Worm (Caenorhabditis elegans) whole organism, L2 larva: ENCODE data around the gene C26H9A.4.

Experiments
- F13H6.1 ChIP-seq: sonication (generic microtip); optimal IDR thresholded peaks from 2 replicates; lab custom pipeline; 2016; ENCODE audit warnings: missing genetic modification characterization, missing compliant biosample characterization
- R02D3.7 ChIP-seq: fragments of 150-350 bp; optimal IDR thresholded peaks from 2 replicates; lab custom pipeline; 2014; ENCODE audit warnings: missing biosample characterization, missing genetic modification characterization
- ZK546.5 ChIP-seq: sonication (generic microtip); optimal IDR thresholded peaks from 2 replicates; lab custom pipeline; 2017; ENCODE audit warnings: missing biosample characterization, missing genetic modification characterization
- alr-1 ChIP-seq: fragments of 150-350 bp; optimal IDR thresholded peaks from 2 replicates; lab custom pipeline; 2014; ENCODE audit warnings: missing biosample characterization, missing genetic modification characterization
- aly-2 ChIP-seq: fragments of 150-350 bp; optimal IDR thresholded peaks from 2 replicates; lab custom pipeline; 2014; ENCODE audit warnings: missing biosample characterization, missing genetic modification characterization
- ama-1 ChIP-seq: fragments of 150-350 bp; optimal IDR thresholded peaks from 2 replicates; lab custom pipeline; 2018; ENCODE audit warnings: inconsistent platforms
- blmp-1 ChIP-seq: sonication (generic microtip); optimal IDR thresholded peaks from 2 replicates; lab custom pipeline; 2017; ENCODE audit warnings: missing genetic modification characterization, mild to moderate bottlenecking, missing compliant biosample characterization, antibody characterized with exemption, moderate library complexity; ENCODE audit not compliant: insufficient read depth
- ceh-82 ChIP-seq: fragments of 150-350 bp; optimal IDR thresholded peaks from 2 replicates; lab custom pipeline; 2014; ENCODE audit warnings: missing biosample characterization, missing genetic modification characterization
- crh-2 ChIP-seq: sonication (generic microtip); optimal IDR thresholded peaks from 2 replicates; lab custom pipeline; 2017; ENCODE audit warnings: missing biosample characterization, missing genetic modification characterization
- dmd-4 ChIP-seq: sonication (generic microtip); optimal IDR thresholded peaks from 2 replicates; lab custom pipeline; 2017; ENCODE audit warnings: missing biosample characterization, missing genetic modification characterization
- egl-27 ChIP-seq: sonication (generic microtip); optimal IDR thresholded peaks from 3 replicates; lab custom pipeline; 2017; ENCODE audit warnings: missing biosample characterization, missing genetic modification reagents, missing genetic modification characterization
- elt-1 ChIP-seq: fragments of 150-350 bp; optimal IDR thresholded peaks from 2 replicates; lab custom pipeline; 2014; ENCODE audit warnings: missing biosample characterization, missing genetic modification characterization
- fos-1 ChIP-seq: fragments of 150-350 bp; optimal IDR thresholded peaks from 2 replicates; lab custom pipeline; 2014; ENCODE audit warnings: missing biosample characterization, missing genetic modification characterization
- gmeb-1 ChIP-seq: fragments of 150-350 bp; optimal IDR thresholded peaks from 2 replicates; lab custom pipeline; 2014; ENCODE audit warnings: missing biosample characterization, missing genetic modification characterization
- lin-11 ChIP-seq: fragments of 150-350 bp; sonication (generic microtip); optimal IDR thresholded peaks from 2 replicates; lab custom pipeline; 2014; ENCODE audit warnings: missing biosample characterization, missing genetic modification characterization, inconsistent platforms, mixed read lengths
- mab-5 ChIP-seq: fragments of 150-350 bp; optimal IDR thresholded peaks from 2 replicates; lab custom pipeline; 2014; ENCODE audit warnings: missing biosample characterization, missing genetic modification characterization
- mbf-1 ChIP-seq: sonication (generic microtip); optimal IDR thresholded peaks from 2 replicates; lab custom pipeline; 2017; ENCODE audit warnings: missing biosample characterization, missing genetic modification characterization
- mdl-1 ChIP-seq, 2 experiments: fragments of 150-350 bp in 1 of 2; sonication (generic microtip) in 1 of 2; optimal IDR thresholded peaks; 2 replicates each; lab custom pipeline; 2017; ENCODE audit warnings: missing biosample characterization in 2 of 2, missing genetic modification characterization in 2 of 2
- nhr-10 ChIP-seq: sonication (generic microtip); optimal IDR thresholded peaks from 2 replicates; lab custom pipeline; 2017; ENCODE audit warnings: missing biosample characterization, missing genetic modification characterization
- nhr-11 ChIP-seq: fragments of 150-350 bp; optimal IDR thresholded peaks from 2 replicates; lab custom pipeline; 2014; ENCODE audit warnings: missing biosample characterization, missing genetic modification characterization
- nhr-12 ChIP-seq: fragments of 150-350 bp; optimal IDR thresholded peaks from 2 replicates; lab custom pipeline; 2014; ENCODE audit warnings: missing biosample characterization, missing genetic modification characterization
- nhr-129 ChIP-seq: fragments of 150-350 bp; optimal IDR thresholded peaks from 2 replicates; lab custom pipeline; 2014; ENCODE audit warnings: missing biosample characterization, missing genetic modification characterization
- nhr-21 ChIP-seq: fragments of 150-350 bp; optimal IDR thresholded peaks from 2 replicates; lab custom pipeline; 2014; ENCODE audit warnings: missing biosample characterization, missing genetic modification characterization
- nhr-23 ChIP-seq: fragments of 150-350 bp; optimal IDR thresholded peaks from 2 replicates; lab custom pipeline; 2014; ENCODE audit warnings: missing biosample characterization, missing genetic modification reagents, missing genetic modification characterization
- nhr-237 ChIP-seq: fragments of 150-350 bp; optimal IDR thresholded peaks from 2 replicates; lab custom pipeline; 2014; ENCODE audit warnings: missing biosample characterization, missing genetic modification characterization
- peb-1 ChIP-seq: fragments of 150-350 bp; optimal IDR thresholded peaks from 2 replicates; lab custom pipeline; 2014; ENCODE audit warnings: missing biosample characterization, missing genetic modification characterization
- sem-4 ChIP-seq: fragments of 150-350 bp; optimal IDR thresholded peaks from 2 replicates; lab custom pipeline; 2014; ENCODE audit warnings: missing biosample characterization, missing genetic modification reagents, missing genetic modification characterization
- skn-1 ChIP-seq: sonication (generic microtip); optimal IDR thresholded peaks from 2 replicates; lab custom pipeline; 2017; ENCODE audit warnings: missing biosample characterization, missing genetic modification characterization
- sma-3 ChIP-seq: sonication (generic microtip); optimal IDR thresholded peaks from 2 replicates; lab custom pipeline; 2016; ENCODE audit warnings: missing genetic modification reagents, missing genetic modification characterization, missing compliant biosample characterization
- sma-9 ChIP-seq, 2 experiments: fragments of 150-350 bp in 1 of 2; sonication (generic microtip) in 1 of 2; optimal IDR thresholded peaks; 2 replicates each; lab custom pipeline; 2014 to 2016; ENCODE audit warnings: missing genetic modification characterization in 2 of 2, mild to moderate bottlenecking in 1 of 2, missing biosample characterization in 1 of 2, missing compliant biosample characterization in 1 of 2, missing genetic modification reagents in 1 of 2, moderate library complexity in 1 of 2
- snpc-4 ChIP-seq: fragments of 150-350 bp; optimal IDR thresholded peaks from 2 replicates; lab custom pipeline; 2014; ENCODE audit warnings: missing biosample characterization, missing genetic modification characterization
- unc-39 ChIP-seq: fragments of 150-350 bp; optimal IDR thresholded peaks from 2 replicates; lab custom pipeline; 2014; ENCODE audit warnings: missing biosample characterization, missing genetic modification characterization
- unc-55 ChIP-seq: fragments of 150-350 bp; sonication (generic microtip); optimal IDR thresholded peaks from 3 replicates; lab custom pipeline; 2014; ENCODE audit warnings: missing biosample characterization, missing genetic modification reagents, missing genetic modification characterization
- zag-1 ChIP-seq: fragments of 150-350 bp; optimal IDR thresholded peaks from 2 replicates; lab custom pipeline; 2014; ENCODE audit warnings: missing biosample characterization, missing genetic modification characterization
- ztf-1 ChIP-seq: fragments of 200-800 bp; sonication (Bioruptor generic); conservative IDR thresholded peaks from 2 replicates; pipeline ENCODE4 v1.3.6; 2022; ENCODE audit warnings: missing genetic modification characterization, missing compliant biosample characterization
- ztf-11 ChIP-seq: sonication (generic microtip); optimal IDR thresholded peaks from 2 replicates; lab custom pipeline; 2017; ENCODE audit warnings: missing biosample characterization, missing genetic modification characterization
- ztf-4 ChIP-seq: fragments of 150-350 bp; optimal IDR thresholded peaks from 2 replicates; lab custom pipeline; 2014; ENCODE audit warnings: missing biosample characterization, missing genetic modification characterization

The C26H9A.4 gene

ce11 chrIV:12685827-12686226 is 32.6 kb downstream of the C26H9A.4 start:
- TF ChIP-seq sem-4 (tag; lab: Kevin White, UChicago) (no peak), dmd-4 (no peak), aly-2 (tag; lab: Kevin White, UChicago) (no peak), egl-27 (tag; lab: Kevin White, UChicago) (no peak), peb-1 (tag; lab: Kevin White, UChicago) (no peak), nhr-10 (tag; lab: Kevin White, UChicago) (no peak), nhr-237 (tag; lab: Kevin White, UChicago) (no peak), alr-1 (no peak), crh-2 (tag; lab: Kevin White, UChicago) (no peak), unc-55 (GFP tag; lab: Kevin White, UChicago) (no peak), mbf-1 (no peak), sma-3 (GFP tag; lab: Kevin White, UChicago) (no peak)

- TF ChIP-seq sma-3 (GFP tag; lab: Kevin White, UChicago) (no peak), zag-1 (tag; lab: Kevin White, UChicago) (no peak), ztf-11 (no peak), ceh-82 (no peak), unc-55 (GFP tag; lab: Kevin White, UChicago) (no peak), snpc-4 (tag; lab: Kevin White, UChicago) (no peak), blmp-1 (tag; lab: Kevin White, UChicago) (no peak), nhr-11 (no peak), nhr-21 (no peak), ztf-4 (tag; lab: Kevin White, UChicago) (no peak), mdl-1 (tag; optimal IDR thresholded peaks at IDR 0.05; lab: Kevin White, UChicago) (no peak), mab-5 (tag; lab: Kevin White, UChicago) (no peak)
Observed at ce11 chrIV:12688370-12688769, 35.2 kb downstream of the C26H9A.4 start, which contains the start of gene T23B5.3. TSS of gene T23B5.3 (plus strand) at chrIV:12688670.

ce11 chrIV:12689292-12689691 is 36.1 kb downstream of the C26H9A.4 start:
- TF ChIP-seq F13H6.1 (tag; lab: Kevin White, UChicago) (no peak), egl-27 (tag; lab: Kevin White, UChicago) (no peak), nhr-129 (tag; lab: Kevin White, UChicago) (no peak), ZK546.5 (tag; lab: Kevin White, UChicago) (no peak), nhr-10 (tag; lab: Kevin White, UChicago) (no peak), elt-1 (tag; lab: Kevin White, UChicago) (no peak), ztf-1 (GFP tag; lab: Robert Waterston, UW) (no peak), ztf-11 (no peak)
- TF ChIP-seq, all 48 proteins: peak for 0

ce11 chrIV:12689709-12690142 is 36.5 kb downstream of the C26H9A.4 start:
- TF ChIP-seq R02D3.7 (no peak), dmd-4 (no peak), egl-27 (tag; lab: Kevin White, UChicago) (peak; percentile 7), nhr-23 (no peak), blmp-1 (tag; lab: Kevin White, UChicago) (no peak), nhr-10 (tag; lab: Kevin White, UChicago) (no peak), unc-39 (no peak), nhr-21 (no peak), skn-1 (tag; lab: Kevin White, UChicago) (no peak), crh-2 (tag; lab: Kevin White, UChicago) (peak; percentile 4), ceh-82 (no peak), lin-11 (tag; lab: Kevin White, UChicago) (no peak), aly-2 (tag; lab: Kevin White, UChicago) (no peak), sma-9 (GFP tag; optimal IDR thresholded peaks at IDR 0.05; lab: Kevin White, UChicago) (peak; percentile 33), sma-9 (tag; optimal IDR thresholded peaks at IDR 0.05; lab: Kevin White, UChicago) (no peak), fos-1 (peak; percentile 94)
- TF ChIP-seq, all 48 proteins: peak for 4

ce11 chrIV:12698880-12699279 is 45.7 kb downstream of the C26H9A.4 start:
- TF ChIP-seq ztf-4 (tag; lab: Kevin White, UChicago) (no peak), aly-2 (tag; lab: Kevin White, UChicago) (no peak), ama-1 (lab: Kevin White, UChicago) (no peak), gmeb-1 (tag; lab: Kevin White, UChicago) (peak; percentile 24), unc-39 (no peak), F13H6.1 (tag; lab: Kevin White, UChicago) (peak; percentile 23), nhr-12 (tag; lab: Kevin White, UChicago) (no peak), fos-1 (peak; percentile 79)
